Fruit fly (Drosophila melanogaster): ENCODE data around the gene mnd.

DNA sequence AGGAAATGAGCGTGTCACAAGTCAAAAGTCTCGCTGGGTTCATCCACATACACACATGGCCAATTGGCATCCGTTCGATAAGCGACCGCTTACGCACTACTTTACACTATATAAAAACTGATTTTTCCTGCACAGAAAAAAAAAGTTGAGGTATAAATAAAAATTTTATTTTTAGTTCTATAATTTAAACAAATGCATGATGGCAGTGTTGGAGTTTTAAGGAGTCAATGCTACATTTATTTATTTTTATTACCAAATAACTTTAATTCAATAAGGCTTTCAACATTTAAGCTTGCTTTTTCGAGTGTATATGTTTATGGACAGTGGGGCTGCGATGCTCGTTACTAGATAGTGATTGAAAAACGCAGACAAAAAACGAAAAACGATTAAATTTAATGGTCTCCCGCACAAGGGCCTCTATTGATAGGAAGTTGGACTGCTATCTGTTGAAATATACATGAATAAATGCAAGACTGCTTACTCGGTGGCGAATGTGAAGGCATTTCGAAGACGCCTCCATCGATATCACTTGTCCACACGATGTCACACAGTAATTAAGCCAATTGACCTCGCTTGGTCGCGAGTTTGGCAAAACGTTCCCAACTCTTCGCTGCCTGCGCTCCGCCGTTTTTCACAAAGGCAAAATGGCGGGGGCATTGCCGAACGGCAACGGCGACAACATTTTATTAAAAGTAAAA lies 26.9 kb downstream of the mnd start:
- TF ChIP-seq EcR (GFP tag; optimal IDR thresholded peaks at IDR 0.05): peak; percentile 46
- TF ChIP-seq Snoo (tag; optimal IDR thresholded peaks at IDR 0.05): peak; percentile 39
- peak; percentile 79 for TF ChIP-seq CG8301 (tag; optimal IDR thresholded peaks at IDR 0.05)
- TF ChIP-seq rn (GFP tag; IDR thresholded peaks at IDR 0.05): peak; percentile 46; the same call in 1 of the 2 replicates
- peak; percentile 48 for TF ChIP-seq gl (tag; optimal IDR thresholded peaks at IDR 0.05)
- TF ChIP-seq CG12605 (GFP tag; IDR thresholded peaks at IDR 0.05): peak; percentile 72
- TF ChIP-seq D1 (tag; optimal IDR thresholded peaks at IDR 0.05): peak; percentile 66
